Fruit fly (Drosophila melanogaster): Measurements from ENCODE around the gene Cpr65Ax2.

dm6 chr3L:6130944-6131343, 19.7 kb downstream of the Cpr65Ax2 start, which contains the start of gene Lcp65Ag3:
- TF ChIP-seq Hr39 (GFP tag; optimal IDR thresholded peaks at IDR 0.05) (no peak), CG3032 (tag; optimal IDR thresholded peaks at IDR 0.05) (no peak), CG1621 (tag; optimal IDR thresholded peaks at IDR 0.05) (no peak), CG3919 (GFP tag; optimal IDR thresholded peaks at IDR 0.05) (no peak), CG16779 (tag; optimal IDR thresholded peaks at IDR 0.05) (no peak), Ets96B (tag; optimal IDR thresholded peaks at IDR 0.05) (no peak), Sox102F (GFP tag; optimal IDR thresholded peaks at IDR 0.05) (no peak), Met (GFP tag; optimal IDR thresholded peaks at IDR 0.05) (no peak), Eip75B (GFP tag; optimal IDR thresholded peaks at IDR 0.05) (no peak), CG6854 (GFP tag; optimal IDR thresholded peaks at IDR 0.05) (no peak), spab (GFP tag; optimal IDR thresholded peaks at IDR 0.05) (no peak), CG11294 (GFP tag; IDR thresholded peaks at IDR 0.05) (no peak), fkh (GFP tag; optimal IDR thresholded peaks at IDR 0.05) (no peak), CG9139 (GFP tag; optimal IDR thresholded peaks at IDR 0.05) (no peak)

Measured in whole organism, prepupa.